Fruit fly (Drosophila melanogaster) whole organism, embryonic: ENCODE data around the gene cno.
A peak's percentile ranks its signal among the peaks of the same experiment; 100 is the strongest.

ENCODE experiments used
- Awh ChIP-seq: fragments of 200-800 bp; sonication (Bioruptor generic); IDR thresholded peaks from 2 replicates; pipeline ENCODE4, ENCODE4 v1.3.6; 2022; ENCODE audit warnings: missing biosample characterization, missing genetic modification characterization
- C15 ChIP-seq: fragments of 200-800 bp; sonication (Bioruptor generic); IDR thresholded peaks from 3 replicates; pipeline ENCODE4 v1.3.6; 2022; ENCODE audit warnings: missing biosample characterization, missing genetic modification characterization
- CG10147 ChIP-seq: fragments of 200-800 bp; sonication (Bioruptor generic); optimal IDR thresholded peaks from 2 replicates; lab custom pipeline; 2019; ENCODE audit warnings: missing biosample characterization, mild to moderate bottlenecking, missing genetic modification characterization, moderate library complexity
- CG10321 ChIP-seq: fragments of 200-800 bp; sonication (Bioruptor generic); IDR thresholded peaks from 2 replicates; pipeline ENCODE4 v1.3.6; 2022; ENCODE audit warnings: missing biosample characterization, missing genetic modification characterization
- CG11398 ChIP-seq: fragments of 200-800 bp; sonication (Bioruptor generic); optimal IDR thresholded peaks from 2 replicates; lab custom pipeline; 2016; ENCODE audit warnings: missing biosample characterization, missing genetic modification characterization
- CG12071 ChIP-seq: fragments of 200-800 bp; sonication (Bioruptor generic); optimal IDR thresholded peaks from 3 replicates; lab custom pipeline; 2018; ENCODE audit warnings: missing biosample characterization, mild to moderate bottlenecking, missing genetic modification characterization
- CG14667 ChIP-seq: fragments of 200-800 bp; sonication (Bioruptor generic); IDR thresholded peaks from 2 replicates; pipeline ENCODE4 v1.3.6; 2022; ENCODE audit warnings: missing biosample characterization, missing genetic modification characterization
- CG2678 ChIP-seq: fragments of 200-800 bp; sonication (Bioruptor generic); optimal IDR thresholded peaks from 3 replicates; lab custom pipeline; 2019; ENCODE audit warnings: missing biosample characterization, mild to moderate bottlenecking, missing genetic modification characterization, moderate library complexity
- CG32767 ChIP-seq: fragments of 200-800 bp; sonication (Bioruptor generic); IDR thresholded peaks from 2 replicates; pipeline ENCODE4 v1.3.6; 2022; ENCODE audit warnings: missing biosample characterization, missing genetic modification characterization
- CG32772 ChIP-seq: fragments of 200-800 bp; sonication (Bioruptor generic); IDR thresholded peaks from 2 replicates; pipeline ENCODE4 v1.3.6; 2022; ENCODE audit warnings: missing biosample characterization, missing genetic modification characterization
- CG34376 ChIP-seq: fragments of 200-800 bp; sonication (Bioruptor generic); optimal IDR thresholded peaks from 2 replicates; lab custom pipeline; 2018; ENCODE audit warnings: missing biosample characterization, mild to moderate bottlenecking, missing genetic modification characterization
- CG3995 ChIP-seq: fragments of 200-800 bp; sonication (Bioruptor generic); optimal IDR thresholded peaks from 3 replicates; lab custom pipeline; 2016; ENCODE audit warnings: missing biosample characterization, missing genetic modification characterization
- CG4328 ChIP-seq: fragments of 200-800 bp; sonication (Bioruptor generic); optimal IDR thresholded peaks from 3 replicates; lab custom pipeline; 2017; ENCODE audit warnings: missing biosample characterization, missing genetic modification reagents, missing genetic modification characterization
- CG4617 ChIP-seq: fragments of 200-800 bp; sonication (Bioruptor generic); optimal IDR thresholded peaks from 3 replicates; lab custom pipeline; 2016; ENCODE audit warnings: missing biosample characterization, missing genetic modification characterization, borderline replicate concordance
- CG4707 ChIP-seq: fragments of 200-800 bp; sonication (Bioruptor generic); optimal IDR thresholded peaks from 2 replicates; lab custom pipeline; 2018; ENCODE audit warnings: missing biosample characterization, mild to moderate bottlenecking, missing genetic modification characterization, moderate library complexity
- CG7928 ChIP-seq: fragments of 200-800 bp; sonication (Bioruptor generic); optimal IDR thresholded peaks from 2 replicates; lab custom pipeline; 2017; ENCODE audit warnings: missing biosample characterization, mild to moderate bottlenecking, missing genetic modification characterization
- CG8478 ChIP-seq: fragments of >200 bp; optimal IDR thresholded peaks from 2 replicates; lab custom pipeline; 2018
- Dek ChIP-seq: fragments of 200-800 bp; sonication (Bioruptor generic); optimal IDR thresholded peaks from 3 replicates; lab custom pipeline; 2019; ENCODE audit warnings: missing biosample characterization, mild to moderate bottlenecking, missing genetic modification characterization, moderate library complexity
- Ets65A ChIP-seq: fragments of 200-800 bp; sonication (Bioruptor generic); peaks from one replicate; lab custom pipeline; 2016; ENCODE audit warnings: missing biosample characterization, missing genetic modification characterization
- HLH54F ChIP-seq: fragments of 200-800 bp; sonication (Bioruptor generic); optimal IDR thresholded peaks from 3 replicates; lab custom pipeline; 2016; ENCODE audit warnings: missing biosample characterization, missing genetic modification characterization
- HmgZ ChIP-seq: fragments of 200-800 bp; sonication (Bioruptor generic); optimal IDR thresholded peaks from 2 replicates; lab custom pipeline; 2018; ENCODE audit warnings: missing biosample characterization, mild to moderate bottlenecking, missing genetic modification characterization
- Lim3 ChIP-seq: fragments of 200-800 bp; sonication (Bioruptor generic); IDR thresholded peaks from 2 replicates; pipeline ENCODE4 v1.3.6; 2022; ENCODE audit warnings: missing biosample characterization, missing genetic modification characterization
- Lpt ChIP-seq: fragments of >200 bp; optimal IDR thresholded peaks from 2 replicates; lab custom pipeline; 2018; ENCODE audit warnings: missing biosample characterization, missing genetic modification characterization
- Mes4 ChIP-seq: fragments of 200-800 bp; sonication (Bioruptor generic); optimal IDR thresholded peaks from 2 replicates; lab custom pipeline; 2016; ENCODE audit warnings: missing biosample characterization, missing genetic modification characterization
- NC2β ChIP-seq: fragments of 200-800 bp; sonication (Bioruptor generic); optimal IDR thresholded peaks from 2 replicates; lab custom pipeline; 2016; ENCODE audit warnings: missing biosample characterization, missing genetic modification characterization
- Nf-YA ChIP-seq: fragments of 200-800 bp; sonication (Bioruptor generic); IDR thresholded peaks from 2 replicates; pipeline ENCODE4 v1.3.6; 2022; ENCODE audit warnings: missing biosample characterization, missing genetic modification characterization
- Nf-YB ChIP-seq: fragments of 200-800 bp; sonication (Bioruptor generic); optimal IDR thresholded peaks from 3 replicates; lab custom pipeline; 2019; ENCODE audit warnings: missing biosample characterization, mild to moderate bottlenecking, missing genetic modification characterization, moderate library complexity
- PHDP ChIP-seq: fragments of 200-800 bp; sonication (Bioruptor generic); optimal IDR thresholded peaks from 3 replicates; lab custom pipeline; 2018; ENCODE audit warnings: missing biosample characterization, mild to moderate bottlenecking, missing genetic modification characterization, moderate library complexity
- Rfx ChIP-seq: fragments of 200-800 bp; sonication (Bioruptor generic); IDR thresholded peaks from 2 replicates; pipeline ENCODE4 v1.3.6; 2022; ENCODE audit warnings: missing biosample characterization, missing genetic modification characterization
- Taf1 ChIP-seq: fragments of 200-800 bp; sonication (Bioruptor generic); IDR thresholded peaks from 2 replicates; pipeline ENCODE4 v1.3.6; 2022; ENCODE audit warnings: missing biosample characterization, missing genetic modification characterization
- aop ChIP-seq: fragments of 200-800 bp; sonication (Bioruptor generic); IDR thresholded peaks from 2 replicates; pipeline ENCODE4 v1.3.6; 2022; ENCODE audit warnings: missing biosample characterization, missing genetic modification characterization
- bab2 ChIP-seq: fragments of 200-800 bp; sonication (Bioruptor generic); optimal IDR thresholded peaks from 2 replicates; lab custom pipeline; 2016; ENCODE audit warnings: missing biosample characterization, missing genetic modification characterization
- croc ChIP-seq: fragments of 200-800 bp; sonication (Bioruptor generic); conservative IDR thresholded peaks from 3 replicates; pipeline ENCODE4 v1.3.6; 2022; ENCODE audit warnings: missing biosample characterization, missing genetic modification characterization
- da ChIP-seq: fragments of 200-800 bp; sonication (Bioruptor generic); optimal IDR thresholded peaks from 2 replicates; lab custom pipeline; 2016; ENCODE audit warnings: missing biosample characterization, missing genetic modification characterization
- danr ChIP-seq: fragments of 200-800 bp; sonication (Bioruptor generic); IDR thresholded peaks from 2 replicates; pipeline ENCODE4 v1.3.6; 2022; ENCODE audit warnings: missing biosample characterization, missing genetic modification characterization
- gem ChIP-seq: fragments of 200-800 bp; sonication (Bioruptor generic); optimal IDR thresholded peaks from 2 replicates; lab custom pipeline; 2019; ENCODE audit warnings: missing biosample characterization, mild to moderate bottlenecking, missing genetic modification characterization, moderate library complexity
- grau ChIP-seq: fragments of 200-800 bp; optimal IDR thresholded peaks from 3 replicates; lab custom pipeline; 2019; ENCODE audit warnings: missing biosample characterization, mild to moderate bottlenecking, missing genetic modification characterization, moderate library complexity
- lmd ChIP-seq: fragments of 200-800 bp; sonication (Bioruptor generic); IDR thresholded peaks from 2 replicates; pipeline ENCODE4 v1.3.6; 2022; ENCODE audit warnings: missing biosample characterization, missing genetic modification characterization
- lola ChIP-seq, 3 experiments: fragments of >200 bp in 2 of 3; fragments of 200-800 bp in 1 of 3; sonication (Bioruptor generic) in 1 of 3; optimal IDR thresholded peaks; 2 replicates each; lab custom pipeline; 2017 to 2019; ENCODE audit warnings: missing biosample characterization in 3 of 3, missing genetic modification characterization in 3 of 3, mild to moderate bottlenecking in 1 of 3, moderate library complexity in 1 of 3
- mirr ChIP-seq: fragments of 200-800 bp; sonication (Bioruptor generic); optimal IDR thresholded peaks from 3 replicates; lab custom pipeline; 2018; ENCODE audit warnings: missing biosample characterization, mild to moderate bottlenecking, missing genetic modification characterization
- nmo ChIP-seq: fragments of 200-800 bp; sonication (Bioruptor generic); optimal IDR thresholded peaks from 2 replicates; lab custom pipeline; 2018; ENCODE audit warnings: missing biosample characterization, mild to moderate bottlenecking, missing genetic modification characterization, moderate library complexity
- nom ChIP-seq: fragments of 200-800 bp; sonication (Bioruptor generic); optimal IDR thresholded peaks from 2 replicates; lab custom pipeline; 2017; ENCODE audit warnings: missing biosample characterization, missing genetic modification characterization, mild to moderate bottlenecking, moderate library complexity, missing genetic modification reagents
- psq ChIP-seq: fragments of 200-800 bp; sonication (Bioruptor generic); optimal IDR thresholded peaks from 2 replicates; lab custom pipeline; 2017; ENCODE audit warnings: missing biosample characterization, missing genetic modification characterization
- slp2 ChIP-seq: fragments of 200-800 bp; sonication (Bioruptor generic); optimal IDR thresholded peaks from 2 replicates; lab custom pipeline; 2016; ENCODE audit warnings: missing biosample characterization, missing genetic modification characterization
- tio ChIP-seq: fragments of 200-800 bp; sonication (Bioruptor generic); optimal IDR thresholded peaks from 2 replicates; lab custom pipeline; 2017; ENCODE audit warnings: missing biosample characterization, missing genetic modification characterization, inconsistent platforms
- tup ChIP-seq: fragments of 200-800 bp; sonication (Bioruptor generic); optimal IDR thresholded peaks from 2 replicates; lab custom pipeline; 2016; ENCODE audit warnings: missing biosample characterization, mild to moderate bottlenecking, missing genetic modification characterization, moderate library complexity
- unc-4 ChIP-seq: fragments of 200-800 bp; sonication (Bioruptor generic); IDR thresholded peaks from 2 replicates; pipeline ENCODE4 v1.3.6; 2022; ENCODE audit warnings: missing biosample characterization, missing genetic modification characterization; ENCODE audit not compliant: partially characterized antibody
- wor ChIP-seq: fragments of 200-800 bp; sonication (Bioruptor generic); IDR thresholded peaks from 2 replicates; pipeline ENCODE4 v1.3.6; 2022; ENCODE audit warnings: missing biosample characterization, missing genetic modification characterization
- zfh1 ChIP-seq: fragments of 200-800 bp; sonication (Bioruptor generic); IDR thresholded peaks from 3 replicates; pipeline ENCODE4 v1.3.6; 2022; ENCODE audit warnings: missing biosample characterization, missing genetic modification characterization

The cno gene

DNA sequence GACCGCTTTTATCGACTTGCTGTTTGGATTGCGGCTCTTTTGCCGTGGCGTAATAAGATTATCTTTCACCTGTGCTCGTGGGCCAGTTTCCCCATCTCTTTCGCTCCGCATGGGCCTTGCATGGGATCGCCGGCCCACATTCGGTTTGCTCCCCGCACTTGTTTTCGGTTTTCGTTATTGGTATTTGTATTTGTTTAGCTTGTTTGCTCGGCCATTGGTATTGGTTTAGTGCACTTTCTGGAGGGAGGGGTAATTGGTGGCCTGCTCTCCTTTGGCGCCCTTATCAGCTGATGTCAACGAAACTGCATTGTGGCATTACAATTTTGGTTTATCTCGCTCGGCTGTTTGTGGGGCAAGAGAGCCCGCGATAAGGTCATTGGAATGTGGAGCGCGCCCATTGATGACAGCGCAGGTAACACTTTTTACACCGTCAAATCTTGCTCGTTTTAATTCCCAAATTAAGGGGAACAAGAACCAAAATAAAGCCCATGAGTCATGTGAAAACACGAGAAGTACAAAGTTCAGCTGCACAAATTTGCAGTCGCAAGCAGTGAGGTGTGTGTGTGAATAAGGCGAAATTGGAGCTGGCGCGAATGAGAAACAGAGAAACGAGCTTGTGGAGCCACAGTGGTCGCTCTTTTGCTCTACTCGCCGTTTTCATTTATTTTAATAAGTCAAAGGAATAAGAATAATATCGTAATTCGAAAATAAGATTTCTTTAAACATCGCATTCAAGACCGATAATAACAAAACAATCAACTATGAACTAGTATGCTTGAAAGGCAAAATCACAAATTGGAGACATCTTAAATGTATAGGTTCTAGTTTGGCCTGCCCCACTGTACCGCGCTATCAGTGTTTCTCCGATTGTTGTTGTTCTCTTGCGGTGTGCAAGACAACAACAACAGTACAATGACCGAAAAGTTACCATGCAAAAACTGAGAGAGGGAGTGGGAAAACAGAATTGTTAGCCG, 1.6 kb downstream of the cno start (continued):
- TF ChIP-seq Dek (tag; lab: Kevin White, UChicago), result peak; percentile 74
- peak; percentile 93 for TF ChIP-seq HmgZ (tag; lab: Kevin White, UChicago)
- peak; percentile 92 for TF ChIP-seq aop
- TF ChIP-seq CG11398 (GFP tag; lab: Kevin White, UChicago), result peak; percentile 100
- TF ChIP-seq da (GFP tag; lab: Kevin White, UChicago), result peak; percentile 98
- TF ChIP-seq nmo, result peak; percentile 68
- peak; percentile 92 for TF ChIP-seq Ets65A (GFP tag; lab: Kevin White, UChicago)
- TF ChIP-seq Lpt (GFP tag; lab: Kevin White, UChicago), result no peak
- TF ChIP-seq CG3995 (GFP tag; lab: Kevin White, UChicago), result no peak
- TF ChIP-seq lmd (GFP tag; lab: Robert Waterston, UW), result peak; percentile 63
- TF ChIP-seq CG10321 (GFP tag; lab: Robert Waterston, UW), result peak; percentile 48
- TF ChIP-seq Nf-YB, result peak; percentile 87
- TF ChIP-seq zfh1 (GFP tag; lab: Robert Waterston, UW), result peak; percentile 99
- TF ChIP-seq lola (GFP tag; optimal IDR thresholded peaks at IDR 0.05; lab: Kevin White, UChicago), result peak in 1 of 3 experiments; percentile 97
- peak; percentile 93 for TF ChIP-seq CG2678 (tag; lab: Kevin White, UChicago)
- peak; percentile 44 for TF ChIP-seq CG10147
- TF ChIP-seq gem (tag; lab: Kevin White, UChicago), result peak; percentile 96
- TF ChIP-seq danr, result peak; percentile 87
- peak; percentile 86 for TF ChIP-seq CG32772 (GFP tag; lab: Robert Waterston, UW)
- TF ChIP-seq grau (tag; lab: Kevin White, UChicago), result peak; percentile 89
- TF ChIP-seq PHDP (tag; lab: Kevin White, UChicago), result peak; percentile 91
- peak; percentile 96 for TF ChIP-seq CG4617 (GFP tag; lab: Kevin White, UChicago)
- TF ChIP-seq CG7928 (GFP tag; lab: Kevin White, UChicago), result peak; percentile 64
- TF ChIP-seq CG32767 (GFP tag; lab: Robert Waterston, UW), result peak; percentile 90
- no peak; the same call in 1 of the 2 replicates for TF ChIP-seq unc-4
- TF ChIP-seq Rfx (GFP tag; lab: Robert Waterston, UW), result peak; percentile 71
- peak; percentile 98 for TF ChIP-seq CG12071
- peak; percentile 100 for TF ChIP-seq Awh (GFP tag; lab: Robert Waterston, UW)
- peak; percentile 97 for TF ChIP-seq slp2 (GFP tag; lab: Kevin White, UChicago)
- peak; percentile 75 for TF ChIP-seq CG14667 (GFP tag; lab: Robert Waterston, UW)
- TF ChIP-seq Nf-YA (GFP tag; lab: Robert Waterston, UW), result peak; percentile 97
- peak; percentile 99 for TF ChIP-seq NC2β (GFP tag; lab: Kevin White, UChicago)
- TF ChIP-seq HLH54F (GFP tag; lab: Kevin White, UChicago), result peak; percentile 84
- TF ChIP-seq psq (GFP tag; lab: Kevin White, UChicago), result peak; percentile 97
- peak; percentile 99 for TF ChIP-seq bab2
- peak; percentile 98 for TF ChIP-seq CG4707 (GFP tag; lab: Kevin White, UChicago)
- TF ChIP-seq nom, result peak; percentile 89
- peak; percentile 21 for TF ChIP-seq mirr (GFP tag; lab: Kevin White, UChicago)
- peak; percentile 78; the same call in 1 of the 2 replicates for TF ChIP-seq Lim3 (GFP tag; lab: Robert Waterston, UW)
- TF ChIP-seq CG8478, result no peak
- peak; percentile 100 for TF ChIP-seq Mes4 (GFP tag; lab: Kevin White, UChicago)
- TF ChIP-seq croc (GFP tag; lab: Robert Waterston, UW), result peak; percentile 83
- TF ChIP-seq CG34376 (GFP tag; lab: Kevin White, UChicago), result no peak
- peak; percentile 98 for TF ChIP-seq tio (GFP tag; lab: Kevin White, UChicago)
- TF ChIP-seq wor (GFP tag; lab: Robert Waterston, UW), result peak; percentile 81
- peak; percentile 99 for TF ChIP-seq tup (GFP tag; lab: Kevin White, UChicago)
- no peak for TF ChIP-seq Taf1 (GFP tag; lab: Robert Waterston, UW)
- TF ChIP-seq CG4328, result peak; percentile 96
- TF ChIP-seq C15, result 0 out of 3 replicates have a peak, but pooled peaks have one; percentile 48
